Fruit fly (Drosophila melanogaster) whole organism, pupa: ENCODE results near the gene jb.

ENCODE experiments used
- CG13204 ChIP-seq: fragments of 200-800 bp; sonication (Bioruptor generic); optimal IDR thresholded peaks from 2 replicates; lab custom pipeline; 2018; ENCODE audit warnings: missing biosample characterization, mild to moderate bottlenecking, missing genetic modification characterization, moderate library complexity
- CG15710 ChIP-seq: fragments of 200-800 bp; sonication (Bioruptor generic); optimal IDR thresholded peaks from 2 replicates; lab custom pipeline; 2018; ENCODE audit warnings: missing biosample characterization, mild to moderate bottlenecking, missing genetic modification characterization, moderate library complexity
- CG32121 ChIP-seq: fragments of 200-800 bp; sonication (Bioruptor generic); IDR thresholded peaks from 2 replicates; pipeline ENCODE4 v1.3.6; 2022; ENCODE audit warnings: missing biosample characterization, missing genetic modification characterization
- CG34367 ChIP-seq: fragments of 200-800 bp; sonication (Bioruptor generic); optimal IDR thresholded peaks from 2 replicates; lab custom pipeline; 2018; ENCODE audit warnings: missing biosample characterization, mild to moderate bottlenecking, missing genetic modification characterization
- CG4496 ChIP-seq: fragments of 200-800 bp; sonication (Bioruptor generic); IDR thresholded peaks from 3 replicates; pipeline ENCODE4 v1.3.6; 2022; ENCODE audit warnings: missing biosample characterization, missing genetic modification characterization
- CG8301 ChIP-seq: fragments of 200-800 bp; sonication (Bioruptor generic); optimal IDR thresholded peaks from 2 replicates; lab custom pipeline; 2018; ENCODE audit warnings: missing biosample characterization, mild to moderate bottlenecking, missing genetic modification characterization
- CG9948 ChIP-seq: fragments of 200-800 bp; sonication (Bioruptor generic); optimal IDR thresholded peaks from 2 replicates; lab custom pipeline; 2018; ENCODE audit warnings: missing biosample characterization, mild to moderate bottlenecking, missing genetic modification characterization, moderate library complexity
- D1 ChIP-seq: fragments of 200-800 bp; sonication (Bioruptor generic); optimal IDR thresholded peaks from 2 replicates; lab custom pipeline; 2018; ENCODE audit warnings: missing biosample characterization, mild to moderate bottlenecking, missing genetic modification characterization, moderate library complexity
- EcR ChIP-seq: fragments of 200-800 bp; sonication (Bioruptor generic); optimal IDR thresholded peaks from 3 replicates; lab custom pipeline; 2019; ENCODE audit warnings: missing biosample characterization, missing genetic modification characterization, mild to moderate bottlenecking, moderate library complexity, missing genetic modification reagents
- Ets98B ChIP-seq: fragments of 200-800 bp; sonication (Bioruptor generic); IDR thresholded peaks from 2 replicates; pipeline ENCODE4 v1.3.6; 2022; ENCODE audit warnings: missing biosample characterization, missing genetic modification characterization
- Pif1A ChIP-seq: fragments of 200-800 bp; sonication (Bioruptor generic); optimal IDR thresholded peaks from 3 replicates; lab custom pipeline; 2016; ENCODE audit warnings: missing biosample characterization, missing genetic modification characterization
- Pif1B ChIP-seq: fragments of 200-800 bp; sonication (Bioruptor generic); optimal IDR thresholded peaks from 3 replicates; lab custom pipeline; 2016; ENCODE audit warnings: missing biosample characterization, missing genetic modification characterization
- Snoo ChIP-seq: fragments of 200-800 bp; sonication (Bioruptor generic); optimal IDR thresholded peaks from 3 replicates; lab custom pipeline; 2017; ENCODE audit warnings: missing biosample characterization, mild to moderate bottlenecking, missing genetic modification characterization, inconsistent platforms
- rn ChIP-seq: fragments of 200-800 bp; sonication (Bioruptor generic); IDR thresholded peaks from 2 replicates; pipeline ENCODE4 v1.3.6; 2022; ENCODE audit warnings: missing biosample characterization, missing genetic modification characterization

- TF ChIP-seq Snoo (tag; lab: Kevin White, UChicago) (no peak), Pif1B (no peak), CG15710 (tag; lab: Kevin White, UChicago) (no peak), CG34367 (no peak), Ets98B (GFP tag; lab: Robert Waterston, UW) (no peak), Pif1A (GFP tag; lab: Kevin White, UChicago) (peak; percentile 2), CG13204 (no peak), CG9948 (tag; lab: Kevin White, UChicago) (no peak), EcR (GFP tag; lab: Kevin White, UChicago) (no peak), CG4496 (GFP tag; lab: Robert Waterston, UW) (peak; percentile 15; the same call in 1 of the 3 replicates), CG32121 (GFP tag; lab: Robert Waterston, UW) (no peak), D1 (tag; lab: Kevin White, UChicago) (no peak), CG8301 (tag; lab: Kevin White, UChicago) (no peak), rn (GFP tag; lab: Robert Waterston, UW) (no peak)
Observed at dm6 chrX:20433345-20434332, 43.0 kb upstream of the jb start, which contains the start of gene CG1695.
